Worm (Caenorhabditis elegans) whole organism, L4 larva: ENCODE data around the gene del-6.
A peak's percentile ranks its signal among the peaks of the same experiment; 100 is the strongest.

Source experiments
- R02D3.7 ChIP-seq: fragments of 150-350 bp; sonication (generic microtip); optimal IDR thresholded peaks from 3 replicates; lab custom pipeline; 2014; ENCODE audit warnings: missing biosample characterization, missing genetic modification characterization
- daf-8 ChIP-seq: fragments of 200-800 bp; sonication (Bioruptor generic); IDR thresholded peaks from 2 replicates; pipeline ENCODE4 v1.3.6; 2022; ENCODE audit warnings: missing genetic modification characterization, missing compliant biosample characterization
- fkh-10 ChIP-seq: fragments of 150-350 bp; optimal IDR thresholded peaks from 2 replicates; lab custom pipeline; 2014; ENCODE audit warnings: missing biosample characterization, missing genetic modification reagents, missing genetic modification characterization
- lin-1 ChIP-seq: fragments of 200-800 bp; sonication (Bioruptor generic); IDR thresholded peaks from 2 replicates; pipeline ENCODE4 v1.3.6; 2022; ENCODE audit warnings: missing genetic modification reagents, missing genetic modification characterization, missing compliant biosample characterization
- nhr-11 ChIP-seq: fragments of 150-350 bp; optimal IDR thresholded peaks from 2 replicates; lab custom pipeline; 2014; ENCODE audit warnings: missing biosample characterization, missing genetic modification characterization
- nhr-77 ChIP-seq: fragments of 150-350 bp; optimal IDR thresholded peaks from 2 replicates; lab custom pipeline; 2014; ENCODE audit warnings: missing biosample characterization, missing genetic modification characterization
- saeg-2 ChIP-seq: fragments of 200-800 bp; sonication (Bioruptor generic); IDR thresholded peaks from 2 replicates; pipeline ENCODE4 v1.3.6; 2022; ENCODE audit warnings: missing genetic modification reagents, missing genetic modification characterization, missing compliant biosample characterization
- snpc-4 ChIP-seq: fragments of 150-350 bp; optimal IDR thresholded peaks from 2 replicates; lab custom pipeline; 2014; ENCODE audit warnings: missing biosample characterization, missing genetic modification characterization
- ztf-11 ChIP-seq: fragments of 150-350 bp; optimal IDR thresholded peaks from 2 replicates; lab custom pipeline; 2014; ENCODE audit warnings: missing biosample characterization, missing genetic modification characterization

- TF ChIP-seq daf-8 (GFP tag; lab: Robert Waterston, UW) (no peak), fkh-10 (no peak), ztf-11 (tag; lab: Kevin White, UChicago) (no peak), lin-1 (GFP tag; lab: Robert Waterston, UW) (no peak), snpc-4 (tag; lab: Kevin White, UChicago) (no peak), saeg-2 (GFP tag; lab: Robert Waterston, UW) (no peak), R02D3.7 (tag; lab: Kevin White, UChicago) (no peak), nhr-77 (peak; percentile 72), nhr-11 (tag; lab: Kevin White, UChicago) (no peak)
Observed at ce11 chrV:10589774-10590528, 17.2 kb downstream of the del-6 start, which contains the start of gene ttr-23.
